Worm (Caenorhabditis elegans): Measurements from ENCODE around the gene his-64.

ce11 chrIV:11455824-11456223, 48.9 kb downstream of the his-64 start:
- no peak for TF ChIP-seq dve-1 (tag; optimal IDR thresholded peaks at IDR 0.05; ENCODE audit: insufficient read depth)
- no peak for TF ChIP-seq ceh-44 (GFP tag; IDR thresholded peaks at IDR 0.05)
- no peak for TF ChIP-seq F44E2.7 (GFP tag; IDR thresholded peaks at IDR 0.05)
- TF ChIP-seq tag-97 (GFP tag; IDR thresholded peaks at IDR 0.05), result no peak
- no peak for TF ChIP-seq nhr-76 (tag; optimal IDR thresholded peaks at IDR 0.05)
- no peak for TF ChIP-seq mep-1 (tag; optimal IDR thresholded peaks at IDR 0.05)
- no peak for TF ChIP-seq pha-4 (GFP tag; IDR thresholded peaks at IDR 0.05)
- no peak for TF ChIP-seq pha-4 (tag; optimal IDR thresholded peaks at IDR 0.05)
- no peak for TF ChIP-seq dpl-1 (GFP tag; optimal IDR thresholded peaks at IDR 0.05)
- no peak for TF ChIP-seq ceh-82 (tag; optimal IDR thresholded peaks at IDR 0.05)
- no peak for TF ChIP-seq fos-1 (tag; optimal IDR thresholded peaks at IDR 0.05)

All from whole organism, L4 larva.